Worm (Caenorhabditis elegans) whole organism, L3 larva: ENCODE results near the gene T03G6.1.

ENCODE experiments used
- R02D3.7 ChIP-seq: fragments of 150-350 bp; optimal IDR thresholded peaks from 2 replicates; lab custom pipeline; 2014; ENCODE audit warnings: missing biosample characterization, missing genetic modification characterization
- ZK546.5 ChIP-seq: sonication (generic microtip); optimal IDR thresholded peaks from 2 replicates; lab custom pipeline; 2017; ENCODE audit warnings: missing biosample characterization, missing genetic modification characterization
- aly-2 ChIP-seq: fragments of 150-350 bp; optimal IDR thresholded peaks from 2 replicates; lab custom pipeline; 2014; ENCODE audit warnings: missing biosample characterization, missing genetic modification characterization
- ama-1 ChIP-seq: fragments of 150-350 bp; optimal IDR thresholded peaks from 2 replicates; lab custom pipeline; 2018
- ceh-16 ChIP-seq: sonication (generic microtip); optimal IDR thresholded peaks from 2 replicates; lab custom pipeline; 2017; ENCODE audit warnings: missing biosample characterization, missing genetic modification characterization
- ceh-28 ChIP-seq: fragments of 150-350 bp; optimal IDR thresholded peaks from 2 replicates; lab custom pipeline; 2014; ENCODE audit warnings: missing biosample characterization, missing genetic modification reagents, missing genetic modification characterization
- ceh-82 ChIP-seq: fragments of 150-350 bp; optimal IDR thresholded peaks from 2 replicates; lab custom pipeline; 2014; ENCODE audit warnings: missing biosample characterization, missing genetic modification characterization
- ceh-9 ChIP-seq: sonication (generic microtip); optimal IDR thresholded peaks from 2 replicates; lab custom pipeline; 2018; ENCODE audit warnings: missing biosample characterization, missing genetic modification characterization
- daf-12 ChIP-seq: fragments of 150-350 bp; optimal IDR thresholded peaks from 2 replicates; lab custom pipeline; 2014; ENCODE audit warnings: missing biosample characterization, missing genetic modification reagents, missing genetic modification characterization
- egl-27 ChIP-seq: sonication (generic microtip); optimal IDR thresholded peaks from 4 replicates; lab custom pipeline; 2017; ENCODE audit warnings: missing biosample characterization, missing genetic modification reagents, missing genetic modification characterization
- egl-5 ChIP-seq: fragments of 150-350 bp; optimal IDR thresholded peaks from 2 replicates; lab custom pipeline; 2017; ENCODE audit warnings: missing biosample characterization, missing genetic modification reagents, missing genetic modification characterization, inconsistent platforms
- elt-1 ChIP-seq: fragments of 150-350 bp; optimal IDR thresholded peaks from 2 replicates; lab custom pipeline; 2014; ENCODE audit warnings: missing biosample characterization, missing genetic modification characterization
- elt-2 ChIP-seq: sonication (generic microtip); optimal IDR thresholded peaks from 2 replicates; lab custom pipeline; 2016; ENCODE audit warnings: missing genetic modification reagents, mild to moderate bottlenecking, missing genetic modification characterization, missing compliant biosample characterization
- elt-3 ChIP-seq, 3 experiments: fragments of 150-350 bp in 1 of 3; sonication (generic microtip) in 2 of 3; optimal IDR thresholded peaks; 2 replicates in 2 of 3; 4 replicates in 1 of 3; lab custom pipeline; 2014 to 2017; ENCODE audit warnings: missing biosample characterization in 3 of 3, missing genetic modification characterization in 3 of 3
- eor-1 ChIP-seq, 2 experiments: fragments of 150-350 bp; optimal IDR thresholded peaks; 2 replicates each; lab custom pipeline; 2014 to 2018; ENCODE audit warnings: missing biosample characterization in 2 of 2, missing genetic modification characterization in 2 of 2
- fkh-10 ChIP-seq: sonication (generic microtip); optimal IDR thresholded peaks from 2 replicates; lab custom pipeline; 2017; ENCODE audit warnings: missing biosample characterization, missing genetic modification reagents, missing genetic modification characterization
- fkh-2 ChIP-seq: fragments of 150-350 bp; optimal IDR thresholded peaks from 2 replicates; lab custom pipeline; 2014; ENCODE audit warnings: missing biosample characterization, missing genetic modification reagents, missing genetic modification characterization
- fos-1 ChIP-seq: fragments of 150-350 bp; optimal IDR thresholded peaks from 2 replicates; lab custom pipeline; 2014; ENCODE audit warnings: missing biosample characterization, missing genetic modification characterization
- hmg-11 ChIP-seq: sonication (generic microtip); optimal IDR thresholded peaks from 2 replicates; lab custom pipeline; 2016; ENCODE audit warnings: missing genetic modification characterization, missing compliant biosample characterization
- jun-1 ChIP-seq: fragments of 150-350 bp; optimal IDR thresholded peaks from 2 replicates; lab custom pipeline; 2014; ENCODE audit warnings: missing biosample characterization, missing genetic modification reagents, missing genetic modification characterization
- lin-15B ChIP-seq: fragments of 150-350 bp; optimal IDR thresholded peaks from 2 replicates; lab custom pipeline; 2014; ENCODE audit warnings: missing biosample characterization, missing genetic modification characterization
- lin-39 ChIP-seq: fragments of 150-350 bp; optimal IDR thresholded peaks from 2 replicates; lab custom pipeline; 2018; ENCODE audit warnings: missing biosample characterization, missing genetic modification reagents, missing genetic modification characterization
- lsy-12 ChIP-seq: sonication (generic microtip); optimal IDR thresholded peaks from 2 replicates; lab custom pipeline; 2016; ENCODE audit warnings: mild to moderate bottlenecking, missing genetic modification characterization, missing compliant biosample characterization
- mdl-1 ChIP-seq: fragments of 150-350 bp; optimal IDR thresholded peaks from 2 replicates; lab custom pipeline; 2014; ENCODE audit warnings: missing biosample characterization, missing genetic modification characterization
- mml-1 ChIP-seq: fragments of 150-350 bp; sonication (generic microtip); optimal IDR thresholded peaks from 3 replicates; lab custom pipeline; 2014; ENCODE audit warnings: missing biosample characterization, missing genetic modification characterization
- nfya-1 ChIP-seq: sonication (generic microtip); optimal IDR thresholded peaks from 2 replicates; lab custom pipeline; 2017; ENCODE audit warnings: missing genetic modification characterization, mild to moderate bottlenecking, missing compliant biosample characterization, antibody characterized with exemption, moderate library complexity; ENCODE audit not compliant: insufficient read depth
- nhr-11 ChIP-seq: fragments of 150-350 bp; optimal IDR thresholded peaks from 2 replicates; lab custom pipeline; 2014; ENCODE audit warnings: missing biosample characterization, missing genetic modification characterization
- nhr-12 ChIP-seq: fragments of 150-350 bp; optimal IDR thresholded peaks from 2 replicates; lab custom pipeline; 2014; ENCODE audit warnings: missing biosample characterization, missing genetic modification characterization
- nhr-23 ChIP-seq: fragments of 150-350 bp; optimal IDR thresholded peaks from 2 replicates; lab custom pipeline; 2014; ENCODE audit warnings: missing biosample characterization, missing genetic modification reagents, missing genetic modification characterization
- nhr-237 ChIP-seq: fragments of 150-350 bp; optimal IDR thresholded peaks from 2 replicates; lab custom pipeline; 2014; ENCODE audit warnings: missing biosample characterization, missing genetic modification characterization
- nhr-25 ChIP-seq: sonication (generic microtip); optimal IDR thresholded peaks from 2 replicates; lab custom pipeline; 2017; ENCODE audit warnings: missing biosample characterization, missing genetic modification characterization
- nhr-28 ChIP-seq: fragments of 150-350 bp; optimal IDR thresholded peaks from 2 replicates; lab custom pipeline; 2014; ENCODE audit warnings: missing biosample characterization, missing genetic modification characterization
- nhr-43 ChIP-seq: sonication (generic microtip); optimal IDR thresholded peaks from 2 replicates; lab custom pipeline; 2016; ENCODE audit warnings: mild to moderate bottlenecking, missing genetic modification characterization, missing compliant biosample characterization; ENCODE audit not compliant: poor library complexity, severe bottlenecking
- nhr-67 ChIP-seq: fragments of 150-350 bp; optimal IDR thresholded peaks from 2 replicates; lab custom pipeline; 2014; ENCODE audit warnings: missing biosample characterization, missing genetic modification characterization
- nhr-76 ChIP-seq: fragments of 150-350 bp; sonication (generic microtip); optimal IDR thresholded peaks from 5 replicates; lab custom pipeline; 2014; ENCODE audit warnings: missing biosample characterization, missing genetic modification characterization
- nhr-77 ChIP-seq: fragments of 150-350 bp; optimal IDR thresholded peaks from 2 replicates; lab custom pipeline; 2014; ENCODE audit warnings: missing biosample characterization, missing genetic modification characterization
- pha-4 ChIP-seq: fragments of 150-350 bp; optimal IDR thresholded peaks from 2 replicates; lab custom pipeline; 2014; ENCODE audit warnings: missing biosample characterization, missing genetic modification reagents, missing genetic modification characterization
- pqm-1 ChIP-seq: fragments of 150-350 bp; optimal IDR thresholded peaks from 2 replicates; lab custom pipeline; 2017; ENCODE audit warnings: missing biosample characterization, missing genetic modification characterization, inconsistent platforms
- sea-2 ChIP-seq: fragments of 150-350 bp; sonication (generic microtip); optimal IDR thresholded peaks from 4 replicates; lab custom pipeline; 2014; ENCODE audit warnings: missing biosample characterization, missing genetic modification reagents, missing genetic modification characterization
- skn-1 ChIP-seq: fragments of 150-350 bp; optimal IDR thresholded peaks from 2 replicates; lab custom pipeline; 2014; ENCODE audit warnings: missing biosample characterization, missing genetic modification characterization
- snpc-4 ChIP-seq: fragments of 150-350 bp; optimal IDR thresholded peaks from 2 replicates; lab custom pipeline; 2014; ENCODE audit warnings: missing biosample characterization, missing genetic modification characterization
- tbx-2 ChIP-seq: sonication (generic microtip); optimal IDR thresholded peaks from 2 replicates; lab custom pipeline; 2016; ENCODE audit warnings: mild to moderate bottlenecking, missing genetic modification characterization, missing compliant biosample characterization
- unc-39 ChIP-seq: sonication (generic microtip); optimal IDR thresholded peaks from 4 replicates; lab custom pipeline; 2017; ENCODE audit warnings: missing biosample characterization, missing genetic modification characterization
- unc-62 ChIP-seq: fragments of 150-350 bp; sonication (generic microtip); optimal IDR thresholded peaks from 4 replicates; lab custom pipeline; 2014; ENCODE audit warnings: missing biosample characterization, missing genetic modification reagents, missing genetic modification characterization
- zag-1 ChIP-seq: fragments of 150-350 bp; optimal IDR thresholded peaks from 2 replicates; lab custom pipeline; 2014; ENCODE audit warnings: missing biosample characterization, missing genetic modification characterization
- ztf-11 ChIP-seq: fragments of 150-350 bp; optimal IDR thresholded peaks from 2 replicates; lab custom pipeline; 2014; ENCODE audit warnings: missing biosample characterization, missing genetic modification characterization
- ztf-4 ChIP-seq: fragments of 150-350 bp; optimal IDR thresholded peaks from 2 replicates; lab custom pipeline; 2014; ENCODE audit warnings: missing biosample characterization, missing genetic modification characterization

The T03G6.1 gene

DNA sequence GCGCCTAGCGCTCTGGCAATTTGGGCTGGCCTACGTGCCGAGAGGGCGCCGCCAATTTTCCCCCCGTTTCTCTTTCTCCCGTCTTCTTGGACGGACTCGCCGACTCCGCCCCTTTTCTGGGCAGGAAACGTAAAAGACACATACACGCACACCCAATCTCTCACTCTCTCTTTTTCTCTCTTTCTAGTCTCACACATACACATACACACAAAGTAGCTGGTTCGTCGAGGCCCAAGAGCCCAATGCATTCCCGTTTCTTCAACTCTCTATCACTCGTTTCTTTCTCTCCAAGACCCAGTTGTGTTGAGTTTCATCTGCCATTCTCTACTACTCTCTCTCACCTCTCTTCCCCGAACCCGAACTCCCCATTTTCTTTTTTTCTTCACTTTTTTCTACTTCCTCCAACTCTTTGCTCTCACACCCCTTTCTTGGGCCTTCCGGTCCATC is 9.2 kb upstream of the T03G6.1 start:
- TF ChIP-seq jun-1 = no peak
- no peak for TF ChIP-seq ceh-16 (tag; lab: Kevin White, UChicago)
- no peak for TF ChIP-seq ama-1
- TF ChIP-seq unc-62 (GFP tag; lab: Kevin White, UChicago) = peak; percentile 56
- no peak for TF ChIP-seq ceh-28 (tag; lab: Kevin White, UChicago)
- no peak for TF ChIP-seq pha-4 (tag; lab: Kevin White, UChicago)
- TF ChIP-seq R02D3.7 = no peak
- no peak for TF ChIP-seq sea-2 (GFP tag; lab: Kevin White, UChicago)
- no peak for TF ChIP-seq nhr-237 (tag; lab: Kevin White, UChicago)
- no peak for TF ChIP-seq elt-3 (tag; optimal IDR thresholded peaks at IDR 0.05; lab: Kevin White, UChicago)
- TF ChIP-seq ztf-11 (tag; lab: Kevin White, UChicago) = no peak
- TF ChIP-seq fkh-2 = no peak
- no peak for TF ChIP-seq nhr-11 (tag; lab: Kevin White, UChicago)
- TF ChIP-seq nhr-28 = no peak
- TF ChIP-seq nfya-1 (tag; lab: Kevin White, UChicago) = peak; percentile 83
- no peak for TF ChIP-seq ceh-82 (tag; lab: Kevin White, UChicago)
- TF ChIP-seq lsy-12 (tag; lab: Kevin White, UChicago) = peak; percentile 34
- peak; percentile 82 for TF ChIP-seq hmg-11
- no peak for TF ChIP-seq unc-39 (tag; lab: Kevin White, UChicago)
- TF ChIP-seq mml-1 = no peak
- no peak for TF ChIP-seq ztf-4 (tag; lab: Kevin White, UChicago)
- TF ChIP-seq egl-27 = no peak
- TF ChIP-seq mdl-1 (tag; lab: Kevin White, UChicago) = no peak
- TF ChIP-seq lin-39 = peak; percentile 81
- no peak for TF ChIP-seq nhr-23
- TF ChIP-seq aly-2 (tag; lab: Kevin White, UChicago) = no peak
- no peak for TF ChIP-seq snpc-4 (tag; lab: Kevin White, UChicago)
- no peak for TF ChIP-seq elt-1 (tag; lab: Kevin White, UChicago)
- no peak for TF ChIP-seq elt-2 (tag; lab: Kevin White, UChicago)
- TF ChIP-seq nhr-76 (tag; lab: Kevin White, UChicago) = no peak
- TF ChIP-seq fkh-10 (GFP tag; lab: Kevin White, UChicago) = peak; percentile 54
- no peak for TF ChIP-seq nhr-25 (tag; lab: Kevin White, UChicago)
- TF ChIP-seq fos-1 (tag; lab: Kevin White, UChicago) = no peak
- no peak for TF ChIP-seq nhr-67 (tag; lab: Kevin White, UChicago)
- TF ChIP-seq lin-15B (tag; lab: Kevin White, UChicago) = peak; percentile 15
- peak; percentile 1 for TF ChIP-seq pqm-1 (tag; lab: Kevin White, UChicago)
- TF ChIP-seq daf-12 (tag; lab: Kevin White, UChicago) = peak; percentile 10
- TF ChIP-seq nhr-43 = no peak
- TF ChIP-seq eor-1 (tag; optimal IDR thresholded peaks at IDR 0.05; lab: Kevin White, UChicago) = no peak
- TF ChIP-seq nhr-77 (tag; lab: Kevin White, UChicago) = no peak
- no peak for TF ChIP-seq egl-5 (tag; lab: Kevin White, UChicago)
- TF ChIP-seq tbx-2 (tag; lab: Kevin White, UChicago) = peak; percentile 44
- TF ChIP-seq ZK546.5 (tag; lab: Kevin White, UChicago) = no peak
- TF ChIP-seq zag-1 (tag; lab: Kevin White, UChicago) = peak; percentile 40
- TF ChIP-seq ceh-9 = no peak
- peak; percentile 5 for TF ChIP-seq skn-1 (tag; lab: Kevin White, UChicago)
- no peak for TF ChIP-seq nhr-12
